Worm (Caenorhabditis elegans): ENCODE data around the gene ZK512.7.

DNA sequence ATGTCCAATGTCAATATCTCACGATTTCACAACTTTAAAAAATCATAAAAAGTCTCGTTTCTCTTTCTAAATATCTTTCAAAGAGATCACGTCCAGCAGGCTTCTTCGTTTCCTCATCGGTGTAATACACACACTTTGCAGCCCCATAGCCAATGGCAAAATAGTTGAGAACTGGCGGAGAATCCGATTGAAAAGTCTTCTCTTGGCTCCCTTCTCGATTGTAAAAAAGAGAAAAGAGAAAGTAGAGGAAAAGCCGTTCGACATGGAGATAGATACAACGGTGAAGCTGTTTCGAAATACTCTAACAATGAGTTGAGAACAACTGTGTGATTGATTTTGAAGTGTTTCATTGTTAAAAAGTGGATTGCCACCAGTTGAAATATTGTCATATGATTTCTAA, 13.3 kb upstream of the ZK512.7 start:
- TF ChIP-seq nhr-237 (tag; optimal IDR thresholded peaks at IDR 0.05) (no peak), ama-1 (optimal IDR thresholded peaks at IDR 0.05) (no peak), unc-39 (tag; optimal IDR thresholded peaks at IDR 0.05) (no peak), skn-1 (tag; optimal IDR thresholded peaks at IDR 0.05) (no peak), snpc-4 (tag; optimal IDR thresholded peaks at IDR 0.05) (no peak), pqm-1 (tag; optimal IDR thresholded peaks at IDR 0.05) (no peak), egl-27 (tag; optimal IDR thresholded peaks at IDR 0.05) (no peak), nhr-77 (tag; optimal IDR thresholded peaks at IDR 0.05) (no peak), nhr-28 (tag; optimal IDR thresholded peaks at IDR 0.05) (no peak), sea-2 (GFP tag; optimal IDR thresholded peaks at IDR 0.05) (no peak)

Data from whole organism, L3 larva.